Fruit fly (Drosophila melanogaster): ENCODE results near the gene Sf3b5.

Sf3b5 gene

dm6 chr3R:9057398-9058058, 42.4 kb upstream of the Sf3b5 start (continued):
- TF ChIP-seq cg (GFP tag; optimal IDR thresholded peaks at IDR 0.05) (peak; percentile 42), tap (tag; optimal IDR thresholded peaks at IDR 0.05) (peak; percentile 98), CG15601 (tag; optimal IDR thresholded peaks at IDR 0.05) (peak; percentile 98), grn (GFP tag; optimal IDR thresholded peaks at IDR 0.05) (no peak), CG9797 (GFP tag; optimal IDR thresholded peaks at IDR 0.05) (peak; percentile 48), bcd (GFP tag; optimal IDR thresholded peaks at IDR 0.05) (peak; percentile 97), tna (GFP tag; IDR thresholded peaks at IDR 0.05; ENCODE audit: partially characterized antibody) (no peak), CG31388 (GFP tag; optimal IDR thresholded peaks at IDR 0.05) (peak; percentile 86), Vsx1 (GFP tag; optimal IDR thresholded peaks at IDR 0.05) (peak; percentile 99), CG13894 (tag; optimal IDR thresholded peaks at IDR 0.05) (peak; percentile 98), onecut (GFP tag; IDR thresholded peaks at IDR 0.05) (peak; percentile 88), CG18619 (GFP tag; optimal IDR thresholded peaks at IDR 0.05) (peak; percentile 98), CG2116 (GFP tag; optimal IDR thresholded peaks at IDR 0.05) (peak; percentile 88), da (GFP tag; optimal IDR thresholded peaks at IDR 0.05) (peak; percentile 10), sd (tag; optimal IDR thresholded peaks at IDR 0.05) (peak; percentile 93), CHES-1-like (GFP tag; optimal IDR thresholded peaks at IDR 0.05) (peak; percentile 61), Oli (tag; optimal IDR thresholded peaks at IDR 0.05) (peak; percentile 97), crol (GFP tag; IDR thresholded peaks at IDR 0.05) (no peak), CG4820 (GFP tag; optimal IDR thresholded peaks at IDR 0.05) (peak; percentile 89), croc (GFP tag; conservative IDR thresholded peaks at IDR 0.05) (peak; percentile 90), sob (GFP tag; IDR thresholded peaks at IDR 0.05) (no peak), dati (GFP tag; IDR thresholded peaks at IDR 0.05) (no peak), z (GFP tag; IDR thresholded peaks at IDR 0.05) (no peak), slou (GFP tag; optimal IDR thresholded peaks at IDR 0.05) (peak; percentile 75), CG10565 (GFP tag; optimal IDR thresholded peaks at IDR 0.05) (peak; percentile 20), tll (GFP tag; optimal IDR thresholded peaks at IDR 0.05) (peak in 1 of 2 experiments; percentile 72), Hsf (GFP tag; optimal IDR thresholded peaks at IDR 0.05) (peak; percentile 82), Atf3 (GFP tag; optimal IDR thresholded peaks at IDR 0.05) (peak; percentile 56), lbe (GFP tag; optimal IDR thresholded peaks at IDR 0.05) (peak; percentile 86), CG7357 (GFP tag; IDR thresholded peaks at IDR 0.05) (peak; percentile 84), Kr (GFP tag; optimal IDR thresholded peaks at IDR 0.05) (peak; percentile 91), btn (GFP tag; optimal IDR thresholded peaks at IDR 0.05) (no peak), nau (GFP tag; optimal IDR thresholded peaks at IDR 0.05) (peak; percentile 96), CG4282 (GFP tag; optimal IDR thresholded peaks at IDR 0.05) (no peak), chn (GFP tag; optimal IDR thresholded peaks at IDR 0.05) (peak; percentile 58), CG10267 (tag; optimal IDR thresholded peaks at IDR 0.05) (peak; percentile 98), tio (GFP tag; optimal IDR thresholded peaks at IDR 0.05) (peak; percentile 95), psq (GFP tag; optimal IDR thresholded peaks at IDR 0.05) (peak; percentile 87), CG11085 (GFP tag; IDR thresholded peaks at IDR 0.05) (no peak), ranshi (GFP tag; IDR thresholded peaks at IDR 0.05) (no peak), CG15479 (GFP tag; optimal IDR thresholded peaks at IDR 0.05) (peak; percentile 86), D (optimal IDR thresholded peaks at IDR 0.05) (no peak), D (GFP tag; optimal IDR thresholded peaks at IDR 0.05) (peak; percentile 95), Hr51 (GFP tag; optimal IDR thresholded peaks at IDR 0.05) (peak; percentile 84 to 99), sug (tag; optimal IDR thresholded peaks at IDR 0.05) (peak; percentile 99), CG18262 (tag; optimal IDR thresholded peaks at IDR 0.05) (peak; percentile 100), CG11398 (GFP tag; optimal IDR thresholded peaks at IDR 0.05) (no peak), B-H2 (GFP tag; optimal IDR thresholded peaks at IDR 0.05) (peak; percentile 98), CG11560 (tag; IDR thresholded peaks at IDR 0.05) (no peak), CG16815 (GFP tag; optimal IDR thresholded peaks at IDR 0.05) (peak; percentile 94)

All from whole organism, embryonic.